Worm (Caenorhabditis elegans) whole organism, early embryonic: ENCODE results near the gene F40G9.8.

ENCODE experiments used
- ama-1 ChIP-seq: fragments of 150-350 bp; optimal IDR thresholded peaks from 2 replicates; lab custom pipeline; 2014
- hnd-1 ChIP-seq: sonication (generic microtip); optimal IDR thresholded peaks from 2 replicates; lab custom pipeline; 2016; ENCODE audit warnings: missing genetic modification characterization, missing compliant biosample characterization

DNA sequence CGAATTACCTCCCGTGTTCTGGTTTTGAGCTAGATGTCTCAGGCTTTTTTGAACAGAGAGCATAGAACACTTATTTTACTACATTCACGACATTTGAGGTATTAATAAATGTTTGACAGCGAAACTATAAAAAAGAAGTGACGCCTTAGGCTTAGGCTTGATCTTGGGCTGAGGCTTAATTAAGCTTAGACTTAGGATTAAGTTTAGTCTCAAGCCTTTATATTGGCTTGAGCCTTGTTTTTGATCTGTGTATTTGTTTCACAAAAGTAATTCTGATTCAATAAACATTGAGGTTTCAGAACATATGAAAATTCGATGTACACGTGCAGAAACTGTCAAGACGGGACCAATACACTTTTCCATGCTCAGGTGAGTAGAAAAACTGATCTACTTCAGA, 45.0 kb upstream of the F40G9.8 start, which contains the start of gene klp-20:
- TF ChIP-seq ama-1 (lab: Kevin White, UChicago) = no peak
- no peak for TF ChIP-seq hnd-1
